Worm (Caenorhabditis elegans): ENCODE data around the gene sago-1.

The sago-1 gene

DNA sequence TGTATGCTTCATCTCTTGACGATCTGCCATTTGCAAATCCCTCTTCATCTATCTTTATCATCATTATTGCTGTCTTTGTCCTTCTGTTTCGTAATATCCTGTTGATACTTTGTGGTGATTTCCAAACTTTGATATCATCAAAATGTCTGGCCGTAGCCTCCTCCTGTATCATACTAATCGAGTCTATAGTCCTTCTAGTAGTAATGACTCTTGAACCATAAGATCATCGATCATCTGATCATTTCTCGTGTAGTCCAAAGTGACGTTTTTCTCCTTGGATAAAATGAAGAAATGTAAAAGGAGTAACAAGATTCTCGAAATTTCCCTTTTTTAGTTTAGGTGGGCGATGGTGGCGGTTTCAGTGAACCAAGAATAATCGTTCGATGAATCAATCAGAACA is 15.8 kb downstream of the sago-1 start (continued):
- no peak for TF ChIP-seq ZK337.2 (GFP tag; IDR thresholded peaks at IDR 0.05)
- TF ChIP-seq rbr-2 (tag; optimal IDR thresholded peaks at IDR 0.05), result no peak

DNA sequence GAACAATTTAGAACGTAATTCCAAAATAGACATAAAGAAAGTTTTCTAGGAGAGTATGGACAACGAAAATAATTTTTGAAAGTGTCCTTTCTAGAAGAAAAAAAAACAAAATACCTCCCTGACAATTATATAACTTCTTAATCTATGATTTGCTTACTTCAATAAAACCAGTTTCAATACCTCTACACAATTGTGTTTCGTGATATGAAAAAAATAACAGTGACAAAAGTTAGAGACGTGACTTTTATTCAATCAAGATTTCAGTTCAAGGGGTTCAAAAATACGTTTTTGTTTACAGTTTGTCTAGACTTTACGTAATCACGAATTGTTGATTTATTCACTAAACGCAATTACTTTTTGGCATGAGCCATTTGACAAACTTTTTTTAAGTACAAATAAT is 17.7 kb downstream of the sago-1 start:
- TF ChIP-seq dpl-1 (GFP tag; optimal IDR thresholded peaks at IDR 0.05) (no peak), saeg-2 (GFP tag; IDR thresholded peaks at IDR 0.05) (no peak), unc-62 (GFP tag; optimal IDR thresholded peaks at IDR 0.05 in 1 of 2) (peak in 1 of 2 experiments; percentile 94), unc-62 (tag; optimal IDR thresholded peaks at IDR 0.05) (no peak), nhr-25 (tag; optimal IDR thresholded peaks at IDR 0.05; ENCODE audit: borderline replicate concordance, insufficient read depth) (no peak), daf-16 (GFP tag; optimal IDR thresholded peaks at IDR 0.05) (no peak), daf-16 (tag; optimal IDR thresholded peaks at IDR 0.05) (no peak)

DNA sequence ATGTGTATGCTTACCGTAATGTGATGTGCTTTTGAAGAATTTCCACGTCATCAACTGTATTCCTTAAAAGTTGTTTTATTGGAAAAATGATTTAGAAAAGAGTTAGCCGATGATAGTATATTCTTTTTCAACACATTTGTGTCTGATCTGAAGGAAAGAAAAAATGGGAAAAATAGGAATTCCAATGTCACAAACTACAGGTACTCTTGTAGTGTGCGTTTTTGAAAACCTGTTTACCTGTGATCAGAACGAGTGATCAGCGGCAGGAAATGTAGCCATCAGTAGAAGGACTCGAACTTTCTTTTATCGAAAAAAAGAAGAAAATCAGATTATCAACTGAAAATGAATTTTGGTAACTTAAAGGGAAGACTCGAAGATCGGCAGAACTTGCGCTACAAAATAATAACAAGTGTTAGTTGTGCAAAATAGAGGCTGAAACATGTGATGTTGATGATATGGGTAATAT is 18.2 kb downstream of the sago-1 start, which contains the start of gene T28C12.15:
T28C12.15 (minus strand) TSS at position 51 of the 466 bp plus-strand sequence.
- TF ChIP-seq jun-1 (tag; optimal IDR thresholded peaks at IDR 0.05), result no peak
- peak; percentile 98 for TF ChIP-seq nhr-28 (tag; optimal IDR thresholded peaks at IDR 0.05)
- TF ChIP-seq aha-1 (tag), result peak; percentile 16
- no peak for TF ChIP-seq F44E2.7 (GFP tag; IDR thresholded peaks at IDR 0.05)

ce11 chrV:6322749-6323367 is 19.3 kb downstream of the sago-1 start:
- TF ChIP-seq hlh-11 (tag; optimal IDR thresholded peaks at IDR 0.05), result peak; percentile 48
- TF ChIP-seq tag-97 (GFP tag; IDR thresholded peaks at IDR 0.05), result no peak
- no peak for TF ChIP-seq F44E2.7 (GFP tag; IDR thresholded peaks at IDR 0.05)
- TF ChIP-seq ZK546.5 (tag; optimal IDR thresholded peaks at IDR 0.05), result no peak
- TF ChIP-seq hlh-30 (tag; optimal IDR thresholded peaks at IDR 0.05; ENCODE audit: insufficient read depth), result peak; percentile 78
- no peak for TF ChIP-seq spr-1 (tag; optimal IDR thresholded peaks at IDR 0.05)
- 0 out of 2 replicates have a peak, but pooled peaks have one; percentile 11 for TF ChIP-seq hmg-1.1 (GFP tag; IDR thresholded peaks at IDR 0.05)
- TF ChIP-seq nhr-11 (tag; optimal IDR thresholded peaks at IDR 0.05), result no peak
- no peak for TF ChIP-seq duxl-1 (tag; optimal IDR thresholded peaks at IDR 0.05; ENCODE audit: poor library complexity)
- peak; percentile 9 for TF ChIP-seq nhr-6 (tag; optimal IDR thresholded peaks at IDR 0.05)
- no peak for TF ChIP-seq F37D6.2 (tag; optimal IDR thresholded peaks at IDR 0.05)
- no peak for TF ChIP-seq nhr-41 (GFP tag; IDR thresholded peaks at IDR 0.05)
- TF ChIP-seq lin-38 (GFP tag; IDR thresholded peaks at IDR 0.05), result no peak
- no peak for TF ChIP-seq jun-1 (tag; optimal IDR thresholded peaks at IDR 0.05)
- TF ChIP-seq nhr-77 (tag; optimal IDR thresholded peaks at IDR 0.05), result no peak
- peak; percentile 18; the same call in 1 of the 2 replicates for TF ChIP-seq dmd-6 (GFP tag; IDR thresholded peaks at IDR 0.05)
- TF ChIP-seq zfp-2 (tag; optimal IDR thresholded peaks at IDR 0.05), result no peak
- peak; percentile 91 for TF ChIP-seq nhr-28 (tag; optimal IDR thresholded peaks at IDR 0.05)
- no peak for TF ChIP-seq lin-13 (GFP tag; optimal IDR thresholded peaks at IDR 0.05)
- TF ChIP-seq lim-7 (GFP tag; IDR thresholded peaks at IDR 0.05), result no peak
- TF ChIP-seq nhr-25 (tag; optimal IDR thresholded peaks at IDR 0.05; ENCODE audit: borderline replicate concordance, insufficient read depth), result peak; percentile 49
- no peak for TF ChIP-seq Y48G9A.11 (GFP tag; IDR thresholded peaks at IDR 0.05)
- TF ChIP-seq cey-2 (tag; optimal IDR thresholded peaks at IDR 0.05; ENCODE audit: borderline replicate concordance, insufficient read depth), result peak; percentile 12
- TF ChIP-seq F10B5.3 (tag; optimal IDR thresholded peaks at IDR 0.05), result no peak
- TF ChIP-seq T20F7.1 (GFP tag; optimal IDR thresholded peaks at IDR 0.05), result no peak
- peak in 1 of 2 experiments; percentile 99 for TF ChIP-seq unc-62 (GFP tag; optimal IDR thresholded peaks at IDR 0.05 in 1 of 2)
- no peak for TF ChIP-seq unc-62 (tag; optimal IDR thresholded peaks at IDR 0.05)
- TF ChIP-seq gei-8 (GFP tag; optimal IDR thresholded peaks at IDR 0.05), result no peak

All from whole organism, L4 larva.